Worm (Caenorhabditis elegans): ENCODE measurements around the gene penr-1.

DNA sequence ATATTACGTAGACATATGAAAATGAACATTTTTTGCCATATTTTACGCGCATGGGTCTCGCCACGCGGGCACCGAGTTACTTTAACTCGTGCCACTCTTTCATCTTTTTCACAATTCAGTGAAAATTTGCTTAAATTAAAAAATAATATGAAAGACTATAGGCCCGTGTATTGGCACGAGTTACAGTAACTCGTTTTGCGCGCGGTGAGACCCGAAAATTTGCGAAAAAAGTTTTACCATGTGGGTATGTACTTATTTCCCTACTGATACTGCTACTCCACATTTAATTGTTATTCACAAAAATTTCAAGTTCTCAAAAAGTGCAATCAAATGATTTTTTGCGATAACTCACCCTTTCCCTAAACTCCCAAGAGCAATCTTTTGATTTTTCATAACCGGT lies 28.5 kb downstream of the penr-1 start:
- TF ChIP-seq unc-130 (GFP tag; optimal IDR thresholded peaks at IDR 0.05) (no peak), ceh-79 (tag; optimal IDR thresholded peaks at IDR 0.05) (no peak), snpc-4 (GFP tag; optimal IDR thresholded peaks at IDR 0.05) (no peak), snpc-4 (tag; optimal IDR thresholded peaks at IDR 0.05) (no peak), ama-1 (optimal IDR thresholded peaks at IDR 0.05) (no peak), ama-1 (GFP tag; optimal IDR thresholded peaks at IDR 0.05) (no peak), nhr-120 (GFP tag; IDR thresholded peaks at IDR 0.05) (no peak), lir-1 (GFP tag; conservative IDR thresholded peaks at IDR 0.05) (no peak)
